Worm (Caenorhabditis elegans) whole organism, young adult: ENCODE data around the gene eif-2D.

Experiments used
- B0261.1 ChIP-seq: sonication (generic microtip); optimal IDR thresholded peaks from 2 replicates; lab custom pipeline; 2016; ENCODE audit warnings: mild to moderate bottlenecking, missing genetic modification characterization, moderate library complexity, missing compliant biosample characterization
- B0336.3 ChIP-seq: fragments of 200-800 bp; sonication (Bioruptor generic); IDR thresholded peaks from 2 replicates; pipeline ENCODE4 v1.3.6; 2022; ENCODE audit warnings: missing genetic modification characterization, missing compliant biosample characterization
- D2030.7 ChIP-seq: fragments of 200-800 bp; sonication (Bioruptor generic); IDR thresholded peaks from 2 replicates; pipeline ENCODE4 v1.3.6; 2022; ENCODE audit warnings: missing genetic modification reagents, missing genetic modification characterization, missing compliant biosample characterization
- F10E7.11 ChIP-seq: sonication (generic microtip); optimal IDR thresholded peaks from 2 replicates; lab custom pipeline; 2017; ENCODE audit warnings: mild to moderate bottlenecking, missing genetic modification characterization, moderate library complexity, missing compliant biosample characterization
- F33H1.4 ChIP-seq: fragments of 200-800 bp; sonication (Bioruptor generic); IDR thresholded peaks from 2 replicates; pipeline ENCODE4 v1.3.6; 2022; ENCODE audit warnings: missing genetic modification reagents, missing genetic modification characterization, missing compliant biosample characterization
- F49E8.2 ChIP-seq: sonication (generic microtip); optimal IDR thresholded peaks from 3 replicates; lab custom pipeline; 2017; ENCODE audit warnings: missing genetic modification characterization, mild to moderate bottlenecking, missing compliant biosample characterization, antibody characterized with exemption, moderate library complexity; ENCODE audit not compliant: insufficient read depth
- K11D2.4 ChIP-seq: fragments of 200-800 bp; sonication (Bioruptor generic); IDR thresholded peaks from 2 replicates; pipeline ENCODE4 v1.3.6; 2022; ENCODE audit warnings: missing genetic modification reagents, missing genetic modification characterization, missing compliant biosample characterization
- Y67H2A.10 ChIP-seq: fragments of 200-800 bp; sonication (Bioruptor generic); conservative IDR thresholded peaks from 2 replicates; pipeline ENCODE4 v1.3.6; 2022; ENCODE audit warnings: missing genetic modification reagents, missing genetic modification characterization, missing compliant biosample characterization
- Y79H2A.3 ChIP-seq: fragments of 200-800 bp; sonication (Bioruptor generic); conservative IDR thresholded peaks from 2 replicates; pipeline ENCODE4 v1.3.6; 2022; ENCODE audit warnings: missing genetic modification reagents, missing genetic modification characterization, missing compliant biosample characterization
- atf-7 ChIP-seq: sonication (generic microtip); optimal IDR thresholded peaks from 2 replicates; lab custom pipeline; 2017; ENCODE audit warnings: mild to moderate bottlenecking, missing genetic modification characterization, missing compliant biosample characterization
- athp-1 ChIP-seq: sonication (generic microtip); optimal IDR thresholded peaks from 2 replicates; lab custom pipeline; 2017; ENCODE audit warnings: mild to moderate bottlenecking, missing genetic modification characterization, missing compliant biosample characterization
- attf-5 ChIP-seq: fragments of 200-800 bp; sonication (Bioruptor generic); optimal IDR thresholded peaks from 2 replicates; lab custom pipeline; 2018; ENCODE audit warnings: mild to moderate bottlenecking, missing genetic modification characterization, missing compliant biosample characterization
- ccch-3 ChIP-seq: fragments of 200-800 bp; sonication (Bioruptor generic); optimal IDR thresholded peaks from 2 replicates; lab custom pipeline; 2018; ENCODE audit warnings: mild to moderate bottlenecking, missing genetic modification characterization, missing compliant biosample characterization
- cebp-1 ChIP-seq, 2 experiments: fragments of 200-800 bp in 1 of 2; sonication (Bioruptor generic) in 1 of 2; sonication (generic microtip) in 1 of 2; IDR thresholded peaks in 1 of 2; optimal IDR thresholded peaks in 1 of 2; 2 replicates each; pipeline versions ENCODE4 v1.3.6 to Lab custom; 2017 to 2022; ENCODE audit warnings: missing compliant biosample characterization in 2 of 2, missing genetic modification characterization in 2 of 2, mild to moderate bottlenecking in 1 of 2, missing genetic modification reagents in 1 of 2, moderate library complexity in 1 of 2
- ceh-27 ChIP-seq: fragments of 200-800 bp; sonication (Bioruptor generic); optimal IDR thresholded peaks from 2 replicates; lab custom pipeline; 2018; ENCODE audit warnings: mild to moderate bottlenecking, missing genetic modification characterization, moderate library complexity, missing compliant biosample characterization
- ceh-40 ChIP-seq: fragments of 200-800 bp; sonication (Bioruptor generic); IDR thresholded peaks from 2 replicates; pipeline ENCODE4 v1.3.6; 2022; ENCODE audit warnings: missing genetic modification characterization, missing compliant biosample characterization
- ceh-58 ChIP-seq: fragments of 200-800 bp; sonication (Bioruptor generic); IDR thresholded peaks from 2 replicates; pipeline ENCODE4 v1.3.6; 2022; ENCODE audit warnings: missing genetic modification characterization, missing compliant biosample characterization
- dpff-1 ChIP-seq: sonication (generic microtip); optimal IDR thresholded peaks from 2 replicates; lab custom pipeline; 2017; ENCODE audit warnings: mild to moderate bottlenecking, missing genetic modification characterization, missing compliant biosample characterization
- dpl-1 ChIP-seq: fragments of 150-350 bp; optimal IDR thresholded peaks from 2 replicates; lab custom pipeline; 2014; ENCODE audit warnings: missing biosample characterization, missing genetic modification reagents, missing genetic modification characterization
- egl-18 ChIP-seq: fragments of 200-800 bp; sonication (Bioruptor generic); IDR thresholded peaks from 2 replicates; pipeline ENCODE4 v1.3.6; 2022; ENCODE audit warnings: missing genetic modification reagents, missing genetic modification characterization, missing compliant biosample characterization
- egl-44 ChIP-seq: fragments of 200-800 bp; sonication (Bioruptor generic); IDR thresholded peaks from 2 replicates; pipeline ENCODE4 v1.3.6; 2022; ENCODE audit warnings: missing genetic modification reagents, missing genetic modification characterization, missing compliant biosample characterization
- him-1 ChIP-seq: sonication (generic microtip); optimal IDR thresholded peaks from 2 replicates; lab custom pipeline; 2016; ENCODE audit warnings: missing genotype, missing genetic modification reagents, missing genetic modification characterization, missing compliant biosample characterization
- hmg-1.2 ChIP-seq: fragments of 200-800 bp; sonication (Bioruptor generic); IDR thresholded peaks from 2 replicates; pipeline ENCODE4 v1.3.6; 2022; ENCODE audit warnings: missing genetic modification reagents, missing genetic modification characterization, missing compliant biosample characterization
- hmg-20 ChIP-seq: fragments of 200-800 bp; sonication (Bioruptor generic); IDR thresholded peaks from 2 replicates; pipeline ENCODE4 v1.3.6; 2022; ENCODE audit warnings: missing genetic modification reagents, missing genetic modification characterization, missing compliant biosample characterization
- hrde-1 ChIP-seq: sonication (generic microtip); optimal IDR thresholded peaks from 2 replicates; lab custom pipeline; 2016; ENCODE audit warnings: missing genetic modification characterization, mild to moderate bottlenecking, missing compliant biosample characterization, moderate library complexity, missing genotype, missing genetic modification reagents, borderline replicate concordance
- hsf-1 ChIP-seq: fragments of 200-800 bp; sonication (Bioruptor generic); IDR thresholded peaks from 2 replicates; pipeline ENCODE4 v1.3.6; 2022; ENCODE audit warnings: missing genetic modification reagents, missing genetic modification characterization, missing compliant biosample characterization
- lag-1 ChIP-seq: fragments of 200-800 bp; sonication (Bioruptor generic); IDR thresholded peaks from 2 replicates; pipeline ENCODE4 v1.3.6; 2022; ENCODE audit warnings: missing genetic modification reagents, missing genetic modification characterization, missing compliant biosample characterization
- lin-26 ChIP-seq: fragments of 200-800 bp; sonication (Bioruptor generic); IDR thresholded peaks from 2 replicates; pipeline ENCODE4 v1.3.6; 2022; ENCODE audit warnings: missing genetic modification reagents, missing genetic modification characterization, missing compliant biosample characterization
- lin-35 ChIP-seq, 3 experiments: fragments of 150-350 bp in 2 of 3; sonication (generic microtip) in 1 of 3; optimal IDR thresholded peaks; 2 replicates each; lab custom pipeline; 2014 to 2018; ENCODE audit warnings: missing biosample characterization in 3 of 3, missing genetic modification characterization in 3 of 3, missing genetic modification reagents in 3 of 3
- lin-40 ChIP-seq: sonication (generic microtip); optimal IDR thresholded peaks from 2 replicates; lab custom pipeline; 2016; ENCODE audit warnings: missing genetic modification characterization, mild to moderate bottlenecking, missing compliant biosample characterization, missing genotype, missing genetic modification reagents
- lir-1 ChIP-seq: fragments of 200-800 bp; sonication (Bioruptor generic); conservative IDR thresholded peaks from 2 replicates; pipeline ENCODE4 v1.3.6; 2022; ENCODE audit warnings: missing genetic modification reagents, missing genetic modification characterization, missing compliant biosample characterization
- madf-10 ChIP-seq: sonication (generic microtip); optimal IDR thresholded peaks from 2 replicates; lab custom pipeline; 2016; ENCODE audit warnings: mild to moderate bottlenecking, missing genetic modification characterization, missing compliant biosample characterization
- madf-8 ChIP-seq: fragments of 200-800 bp; sonication (Bioruptor generic); conservative IDR thresholded peaks from 2 replicates; pipeline ENCODE4 v1.3.6; 2022; ENCODE audit warnings: missing genetic modification reagents, missing genetic modification characterization, missing compliant biosample characterization
- mes-4 ChIP-seq: sonication (generic microtip); optimal IDR thresholded peaks from 2 replicates; lab custom pipeline; 2016; ENCODE audit warnings: missing genotype, missing genetic modification characterization, missing compliant biosample characterization
- mxl-1 ChIP-seq: sonication (generic microtip); optimal IDR thresholded peaks from 2 replicates; lab custom pipeline; 2016; ENCODE audit warnings: missing genetic modification characterization, missing compliant biosample characterization
- nfya-1 ChIP-seq: sonication (generic microtip); optimal IDR thresholded peaks from 2 replicates; lab custom pipeline; 2017; ENCODE audit warnings: antibody characterized with exemption, missing compliant biosample characterization, missing genetic modification characterization, borderline replicate concordance; ENCODE audit not compliant: insufficient read depth
- nfyb-1 ChIP-seq: fragments of 200-800 bp; sonication (Bioruptor generic); IDR thresholded peaks from 2 replicates; pipeline ENCODE4 v1.3.6; 2022; ENCODE audit warnings: missing genetic modification reagents, missing genetic modification characterization, missing compliant biosample characterization
- nhr-120 ChIP-seq: fragments of 200-800 bp; sonication (Bioruptor generic); IDR thresholded peaks from 2 replicates; pipeline ENCODE4 v1.3.6; 2022; ENCODE audit warnings: missing genetic modification characterization, missing compliant biosample characterization
- pbrm-1 ChIP-seq: fragments of 200-800 bp; sonication (Bioruptor generic); IDR thresholded peaks from 2 replicates; pipeline ENCODE4 v1.3.6; 2022; ENCODE audit warnings: missing genetic modification reagents, missing genetic modification characterization, missing compliant biosample characterization
- repo-1 ChIP-seq: sonication (generic microtip); optimal IDR thresholded peaks from 2 replicates; lab custom pipeline; 2017; ENCODE audit warnings: mild to moderate bottlenecking, missing genetic modification characterization, missing compliant biosample characterization
- rpc-1 ChIP-seq, 2 experiments: fragments of 150-350 bp in 1 of 2; sonication (generic microtip) in 1 of 2; optimal IDR thresholded peaks; 2 replicates each; lab custom pipeline; 2014 to 2018; ENCODE audit warnings: missing biosample characterization in 1 of 2, missing genetic modification characterization in 1 of 2, missing genetic modification reagents in 1 of 2, missing genotype in 1 of 2
- sdz-38 ChIP-seq: sonication (generic microtip); optimal IDR thresholded peaks from 2 replicates; lab custom pipeline; 2016; ENCODE audit warnings: missing genotype, missing genetic modification characterization, missing compliant biosample characterization
- snpc-4 ChIP-seq, 5 experiments: fragments of 150-350 bp in 1 of 5; sonication (generic microtip) in 4 of 5; optimal IDR thresholded peaks; 2 replicates each; lab custom pipeline; 2014 to 2018; ENCODE audit warnings: missing genetic modification characterization in 5 of 5, missing biosample characterization in 3 of 5, antibody characterized with exemption in 2 of 5, mild to moderate bottlenecking in 2 of 5, missing compliant biosample characterization in 2 of 5, missing genotype in 2 of 5, moderate library complexity in 2 of 5, missing genetic modification reagents in 1 of 5
- somi-1 ChIP-seq: fragments of 200-800 bp; sonication (Bioruptor generic); optimal IDR thresholded peaks from 2 replicates; lab custom pipeline; 2018; ENCODE audit warnings: mild to moderate bottlenecking, missing genetic modification characterization, missing compliant biosample characterization
- zim-3 ChIP-seq: sonication (generic microtip); optimal IDR thresholded peaks from 2 replicates; lab custom pipeline; 2017; ENCODE audit warnings: mild to moderate bottlenecking, missing genetic modification characterization, moderate library complexity, missing compliant biosample characterization
- ztf-22 ChIP-seq: fragments of 200-800 bp; sonication (Bioruptor generic); optimal IDR thresholded peaks from 2 replicates; lab custom pipeline; 2018; ENCODE audit warnings: mild to moderate bottlenecking, missing genetic modification characterization, moderate library complexity, missing compliant biosample characterization
- ztf-25 ChIP-seq: fragments of 200-800 bp; sonication (Bioruptor generic); IDR thresholded peaks from 2 replicates; pipeline ENCODE4 v1.3.6; 2022; ENCODE audit warnings: missing genetic modification reagents, missing genetic modification characterization, missing compliant biosample characterization

The eif-2D gene

DNA sequence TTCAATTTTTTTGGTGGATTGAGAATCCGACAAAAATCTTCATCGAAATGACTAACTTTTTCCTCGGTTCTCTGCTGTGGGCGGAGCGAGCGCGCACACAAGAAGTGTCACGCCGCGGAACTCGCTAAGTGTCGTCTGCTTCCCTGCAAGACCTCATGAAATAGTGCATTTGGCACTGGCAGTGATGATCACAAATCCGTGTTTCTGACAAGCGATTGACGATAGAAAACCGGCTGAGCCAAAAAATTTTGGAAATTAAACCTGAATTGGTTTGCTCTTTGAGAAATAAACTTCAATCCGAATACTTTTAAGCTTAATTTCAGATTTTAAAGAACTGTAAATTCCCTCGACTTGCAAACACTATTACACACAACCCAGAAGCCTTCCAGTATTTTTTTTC, 10.0 kb downstream of the eif-2D start (continued):
- no peak for TF ChIP-seq dpl-1 (GFP tag; lab: Kevin White, UChicago)
- TF ChIP-seq cebp-1 (GFP tag; IDR thresholded peaks at IDR 0.05; lab: Robert Waterston, UW): no peak
- TF ChIP-seq cebp-1 (tag; optimal IDR thresholded peaks at IDR 0.05; lab: Kevin White, UChicago): peak; percentile 50
- no peak for TF ChIP-seq hrde-1 (tag; lab: Kevin White, UChicago)
- no peak for TF ChIP-seq madf-10 (tag; lab: Kevin White, UChicago)
- no peak for TF ChIP-seq nfya-1 (tag; lab: Kevin White, UChicago)
- TF ChIP-seq ceh-58 (GFP tag; lab: Robert Waterston, UW): no peak
- no peak for TF ChIP-seq egl-18 (GFP tag; lab: Robert Waterston, UW)
- TF ChIP-seq lin-26 (GFP tag; lab: Robert Waterston, UW): no peak
- TF ChIP-seq athp-1 (tag; lab: Kevin White, UChicago): no peak
- TF ChIP-seq Y79H2A.3: no peak
- no peak for TF ChIP-seq K11D2.4 (GFP tag; lab: Robert Waterston, UW)
- TF ChIP-seq somi-1 (GFP tag; lab: Kevin White, UChicago): no peak
- peak; percentile 64 for TF ChIP-seq F49E8.2 (tag; lab: Kevin White, UChicago)
- peak; percentile 66 for TF ChIP-seq hmg-20 (GFP tag; lab: Robert Waterston, UW)
- no peak for TF ChIP-seq Y67H2A.10 (GFP tag; lab: Robert Waterston, UW)
- TF ChIP-seq F33H1.4: peak; percentile 49; the same call in 1 of the 2 replicates
- TF ChIP-seq lir-1 (GFP tag; lab: Robert Waterston, UW): no peak
- TF ChIP-seq mes-4 (tag; lab: Kevin White, UChicago): no peak
- no peak for TF ChIP-seq ztf-22 (GFP tag; lab: Kevin White, UChicago)
- peak; percentile 81 for TF ChIP-seq D2030.7
- TF ChIP-seq dpff-1: no peak
- TF ChIP-seq egl-44 (GFP tag; lab: Robert Waterston, UW): no peak
- TF ChIP-seq repo-1 (tag; lab: Kevin White, UChicago): peak; percentile 71
- no peak for TF ChIP-seq sdz-38
- peak; percentile 53 for TF ChIP-seq nfyb-1 (GFP tag; lab: Robert Waterston, UW)
- TF ChIP-seq attf-5 (GFP tag; lab: Kevin White, UChicago): no peak
- TF ChIP-seq hmg-1.2: peak; percentile 87
- TF ChIP-seq ccch-3 (GFP tag; lab: Kevin White, UChicago): no peak
- 0 out of 2 replicates have a peak, but pooled peaks have one; percentile 20 for TF ChIP-seq hsf-1 (GFP tag; lab: Robert Waterston, UW)
- no peak for TF ChIP-seq ceh-40 (GFP tag; lab: Robert Waterston, UW)
- no peak for TF ChIP-seq zim-3 (tag; lab: Kevin White, UChicago)
- TF ChIP-seq snpc-4 (GFP tag; optimal IDR thresholded peaks at IDR 0.05; lab: Kevin White, UChicago): peak; percentile 97
- peak; percentile 98 to 99 (median 98) for TF ChIP-seq snpc-4 (tag; optimal IDR thresholded peaks at IDR 0.05; lab: Kevin White, UChicago)
- TF ChIP-seq lag-1: no peak
- TF ChIP-seq atf-7 (tag; lab: Kevin White, UChicago): peak; percentile 6
- TF ChIP-seq F10E7.11: no peak
- peak; percentile 96 for TF ChIP-seq pbrm-1 (GFP tag; lab: Robert Waterston, UW)
- TF ChIP-seq madf-8 (GFP tag; lab: Robert Waterston, UW): peak; percentile 34; the same call in 1 of the 2 replicates
- TF ChIP-seq rpc-1 (optimal IDR thresholded peaks at IDR 0.05; lab: Kevin White, UChicago): no peak
- TF ChIP-seq rpc-1 (tag; optimal IDR thresholded peaks at IDR 0.05; lab: Kevin White, UChicago): peak; percentile 4
- TF ChIP-seq him-1 (tag; lab: Kevin White, UChicago): peak; percentile 88
- no peak for TF ChIP-seq nhr-120 (GFP tag; lab: Robert Waterston, UW)
- peak; percentile 49 for TF ChIP-seq lin-40 (tag; lab: Kevin White, UChicago)
- peak; percentile 9 for TF ChIP-seq ceh-27 (GFP tag; lab: Kevin White, UChicago)
- TF ChIP-seq ztf-25 (GFP tag; lab: Robert Waterston, UW): no peak
- no peak for TF ChIP-seq mxl-1
- TF ChIP-seq lin-35 (GFP tag; optimal IDR thresholded peaks at IDR 0.05; lab: Kevin White, UChicago): peak in 1 of 3 experiments; percentile 15
- peak; percentile 60; the same call in 1 of the 2 replicates for TF ChIP-seq B0336.3
- no peak for TF ChIP-seq B0261.1
